Worm (Caenorhabditis elegans) whole organism, L2 larva: ENCODE results near the gene tbh-1.
A peak's percentile ranks its signal among the peaks of the same experiment; 100 is the strongest.

Experiments
- C34F6.9 ChIP-seq: fragments of 150-350 bp; optimal IDR thresholded peaks from 2 replicates; lab custom pipeline; 2014; ENCODE audit warnings: missing biosample characterization, missing genetic modification characterization
- F13H6.1 ChIP-seq: sonication (generic microtip); optimal IDR thresholded peaks from 2 replicates; lab custom pipeline; 2016; ENCODE audit warnings: missing genetic modification characterization, missing compliant biosample characterization
- R02D3.7 ChIP-seq: fragments of 150-350 bp; optimal IDR thresholded peaks from 2 replicates; lab custom pipeline; 2014; ENCODE audit warnings: missing biosample characterization, missing genetic modification characterization
- Y55F3AM.14 ChIP-seq: fragments of 200-800 bp; sonication (Bioruptor generic); optimal IDR thresholded peaks from 2 replicates; lab custom pipeline; 2018; ENCODE audit warnings: mild to moderate bottlenecking, missing genetic modification characterization, missing compliant biosample characterization
- ZK546.5 ChIP-seq: sonication (generic microtip); optimal IDR thresholded peaks from 2 replicates; lab custom pipeline; 2017; ENCODE audit warnings: missing biosample characterization, missing genetic modification characterization
- alr-1 ChIP-seq: fragments of 150-350 bp; optimal IDR thresholded peaks from 2 replicates; lab custom pipeline; 2014; ENCODE audit warnings: missing biosample characterization, missing genetic modification characterization
- ceh-16 ChIP-seq: fragments of 150-350 bp; optimal IDR thresholded peaks from 2 replicates; lab custom pipeline; 2014; ENCODE audit warnings: missing biosample characterization, missing genetic modification characterization
- ceh-82 ChIP-seq: fragments of 150-350 bp; optimal IDR thresholded peaks from 2 replicates; lab custom pipeline; 2014; ENCODE audit warnings: missing biosample characterization, missing genetic modification characterization
- crh-2 ChIP-seq: sonication (generic microtip); optimal IDR thresholded peaks from 2 replicates; lab custom pipeline; 2017; ENCODE audit warnings: missing biosample characterization, missing genetic modification characterization
- dmd-4 ChIP-seq: sonication (generic microtip); optimal IDR thresholded peaks from 2 replicates; lab custom pipeline; 2017; ENCODE audit warnings: missing biosample characterization, missing genetic modification characterization
- egl-27 ChIP-seq: sonication (generic microtip); optimal IDR thresholded peaks from 3 replicates; lab custom pipeline; 2017; ENCODE audit warnings: missing biosample characterization, missing genetic modification reagents, missing genetic modification characterization
- elt-1 ChIP-seq: fragments of 150-350 bp; optimal IDR thresholded peaks from 2 replicates; lab custom pipeline; 2014; ENCODE audit warnings: missing biosample characterization, missing genetic modification characterization
- elt-3 ChIP-seq: sonication (generic microtip); optimal IDR thresholded peaks from 2 replicates; lab custom pipeline; 2017; ENCODE audit warnings: missing biosample characterization, missing genetic modification characterization
- fos-1 ChIP-seq: fragments of 150-350 bp; optimal IDR thresholded peaks from 2 replicates; lab custom pipeline; 2014; ENCODE audit warnings: missing biosample characterization, missing genetic modification characterization
- lin-39 ChIP-seq: fragments of 150-350 bp; optimal IDR thresholded peaks from 2 replicates; lab custom pipeline; 2014; ENCODE audit warnings: missing biosample characterization, missing genetic modification reagents, missing genetic modification characterization
- lsy-2 ChIP-seq, 2 experiments: fragments of 150-350 bp in 1 of 2; sonication (generic microtip) in 1 of 2; optimal IDR thresholded peaks; 2 replicates each; lab custom pipeline; 2014 to 2017; ENCODE audit warnings: missing biosample characterization in 2 of 2, missing genetic modification characterization in 2 of 2
- mbf-1 ChIP-seq: sonication (generic microtip); optimal IDR thresholded peaks from 2 replicates; lab custom pipeline; 2017; ENCODE audit warnings: missing biosample characterization, missing genetic modification characterization
- mdl-1 ChIP-seq, 2 experiments: fragments of 150-350 bp in 1 of 2; sonication (generic microtip) in 1 of 2; optimal IDR thresholded peaks; 2 replicates each; lab custom pipeline; 2017; ENCODE audit warnings: missing biosample characterization in 2 of 2, missing genetic modification characterization in 2 of 2
- nhr-12 ChIP-seq: fragments of 150-350 bp; optimal IDR thresholded peaks from 2 replicates; lab custom pipeline; 2014; ENCODE audit warnings: missing biosample characterization, missing genetic modification characterization
- nhr-129 ChIP-seq: fragments of 150-350 bp; optimal IDR thresholded peaks from 2 replicates; lab custom pipeline; 2014; ENCODE audit warnings: missing biosample characterization, missing genetic modification characterization
- nhr-21 ChIP-seq: fragments of 150-350 bp; optimal IDR thresholded peaks from 2 replicates; lab custom pipeline; 2014; ENCODE audit warnings: missing biosample characterization, missing genetic modification characterization
- nhr-25 ChIP-seq: fragments of 150-350 bp; sonication (generic microtip); optimal IDR thresholded peaks from 3 replicates; lab custom pipeline; 2014; ENCODE audit warnings: missing biosample characterization, missing genetic modification characterization
- nhr-6 ChIP-seq: fragments of 150-350 bp; optimal IDR thresholded peaks from 2 replicates; lab custom pipeline; 2014; ENCODE audit warnings: missing biosample characterization, missing genetic modification characterization
- peb-1 ChIP-seq: fragments of 150-350 bp; optimal IDR thresholded peaks from 2 replicates; lab custom pipeline; 2014; ENCODE audit warnings: missing biosample characterization, missing genetic modification characterization
- sem-4 ChIP-seq: fragments of 150-350 bp; optimal IDR thresholded peaks from 2 replicates; lab custom pipeline; 2014; ENCODE audit warnings: missing biosample characterization, missing genetic modification reagents, missing genetic modification characterization
- sma-3 ChIP-seq: sonication (generic microtip); optimal IDR thresholded peaks from 2 replicates; lab custom pipeline; 2016; ENCODE audit warnings: missing genetic modification reagents, missing genetic modification characterization, missing compliant biosample characterization
- sma-9 ChIP-seq, 2 experiments: fragments of 150-350 bp in 1 of 2; sonication (generic microtip) in 1 of 2; optimal IDR thresholded peaks; 2 replicates each; lab custom pipeline; 2014 to 2016; ENCODE audit warnings: missing genetic modification characterization in 2 of 2, mild to moderate bottlenecking in 1 of 2, missing biosample characterization in 1 of 2, missing compliant biosample characterization in 1 of 2, missing genetic modification reagents in 1 of 2, moderate library complexity in 1 of 2
- snpc-4 ChIP-seq: fragments of 150-350 bp; optimal IDR thresholded peaks from 2 replicates; lab custom pipeline; 2014; ENCODE audit warnings: missing biosample characterization, missing genetic modification characterization
- unc-55 ChIP-seq: fragments of 150-350 bp; sonication (generic microtip); optimal IDR thresholded peaks from 3 replicates; lab custom pipeline; 2014; ENCODE audit warnings: missing biosample characterization, missing genetic modification reagents, missing genetic modification characterization
- ztf-11 ChIP-seq: sonication (generic microtip); optimal IDR thresholded peaks from 2 replicates; lab custom pipeline; 2017; ENCODE audit warnings: missing biosample characterization, missing genetic modification characterization
- ztf-4 ChIP-seq: fragments of 150-350 bp; optimal IDR thresholded peaks from 2 replicates; lab custom pipeline; 2014; ENCODE audit warnings: missing biosample characterization, missing genetic modification characterization

The tbh-1 gene

DNA sequence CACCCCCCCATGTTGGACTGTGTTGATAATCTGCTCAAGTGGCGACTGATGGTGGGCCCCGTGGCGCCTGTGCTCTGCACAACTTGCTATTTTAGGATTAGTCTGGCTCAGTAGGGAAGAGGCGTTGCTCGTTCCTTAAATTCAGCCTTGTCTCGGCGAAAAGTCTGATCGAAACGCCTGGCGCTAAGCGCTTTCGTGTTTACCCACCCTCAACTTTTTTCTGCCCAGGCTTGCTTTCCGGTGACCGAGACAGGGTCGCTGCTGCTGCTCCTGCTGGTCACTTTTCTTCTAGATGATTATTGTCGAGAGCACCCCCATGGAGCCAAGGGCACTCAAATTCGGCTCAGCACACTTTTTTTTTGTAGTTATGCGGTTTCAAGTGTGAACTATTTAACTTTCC lies 9.9 kb upstream of the tbh-1 start:
- no peak for TF ChIP-seq R02D3.7
- no peak for TF ChIP-seq mdl-1 (tag; optimal IDR thresholded peaks at IDR 0.05; lab: Kevin White, UChicago)
- TF ChIP-seq crh-2 (tag; lab: Kevin White, UChicago), result no peak
- no peak for TF ChIP-seq ceh-82 (tag; lab: Kevin White, UChicago)

DNA sequence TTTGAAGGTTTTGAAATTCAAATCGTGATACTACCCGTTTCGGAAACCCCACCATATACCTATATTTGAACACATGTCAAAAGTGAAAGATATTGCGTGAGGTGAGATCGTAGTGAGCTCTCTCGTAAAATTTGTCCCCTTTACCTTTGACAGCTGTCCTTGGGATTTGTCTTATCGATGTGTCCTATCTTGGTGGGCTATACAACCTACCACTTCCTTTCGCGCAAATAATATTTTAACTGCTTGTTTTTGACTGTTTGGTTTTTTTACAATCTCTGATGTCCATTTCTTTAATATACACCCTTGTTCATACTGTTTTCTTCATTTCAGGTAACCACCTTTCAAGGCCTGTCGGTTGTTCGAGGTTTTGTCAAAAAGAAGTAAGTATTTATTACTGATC lies 5.0 kb upstream of the tbh-1 start, which contains the start of gene eat-20:
TSS of gene eat-20 (plus strand) at position 331 of the 400 bp plus-strand sequence.
- no peak for TF ChIP-seq alr-1 (tag; lab: Kevin White, UChicago)
- no peak for TF ChIP-seq ZK546.5
- TF ChIP-seq nhr-129 (tag; lab: Kevin White, UChicago), result no peak
- TF ChIP-seq lin-39, result no peak
- no peak for TF ChIP-seq snpc-4 (tag; lab: Kevin White, UChicago)
- TF ChIP-seq nhr-25 (tag; lab: Kevin White, UChicago), result no peak
- TF ChIP-seq sma-9 (GFP tag; optimal IDR thresholded peaks at IDR 0.05; lab: Kevin White, UChicago), result no peak
- TF ChIP-seq sma-9 (tag; optimal IDR thresholded peaks at IDR 0.05; lab: Kevin White, UChicago), result no peak
- no peak for TF ChIP-seq unc-55 (GFP tag; lab: Kevin White, UChicago)

DNA sequence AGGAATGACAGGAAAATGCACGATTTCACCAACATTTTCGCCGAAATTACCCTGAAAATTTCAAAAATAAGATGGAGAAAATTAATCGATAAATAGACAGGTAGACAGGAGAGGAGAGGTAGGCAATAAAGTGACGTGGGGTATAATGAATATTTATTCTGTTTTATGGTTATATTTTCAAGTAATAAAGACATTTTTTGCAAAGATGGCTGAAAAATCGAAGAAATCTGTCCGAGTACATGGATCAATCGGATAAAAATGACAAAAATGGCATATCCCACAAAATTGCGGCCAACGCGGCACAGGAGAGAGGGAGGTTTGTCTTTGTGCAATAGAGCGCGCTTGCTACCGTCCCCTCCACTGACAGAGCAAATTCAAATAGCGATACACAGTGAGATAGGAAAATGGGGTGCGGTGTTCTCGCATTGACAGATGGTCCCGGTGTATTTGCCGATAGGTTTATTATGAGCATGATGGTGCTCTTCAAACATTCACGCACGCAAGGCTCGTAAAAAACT lies 3.2 kb upstream of the tbh-1 start, which contains the start of gene zipt-7.2:
TSS of gene zipt-7.2 (minus strand) at position 51 of the 518 bp plus-strand sequence.
- TF ChIP-seq crh-2 (tag; lab: Kevin White, UChicago), result peak; percentile 10
- no peak for TF ChIP-seq R02D3.7
- TF ChIP-seq C34F6.9, result peak; percentile 9
- peak; percentile 20 for TF ChIP-seq nhr-129 (tag; lab: Kevin White, UChicago)
- TF ChIP-seq ztf-11 (tag; lab: Kevin White, UChicago), result no peak

DNA sequence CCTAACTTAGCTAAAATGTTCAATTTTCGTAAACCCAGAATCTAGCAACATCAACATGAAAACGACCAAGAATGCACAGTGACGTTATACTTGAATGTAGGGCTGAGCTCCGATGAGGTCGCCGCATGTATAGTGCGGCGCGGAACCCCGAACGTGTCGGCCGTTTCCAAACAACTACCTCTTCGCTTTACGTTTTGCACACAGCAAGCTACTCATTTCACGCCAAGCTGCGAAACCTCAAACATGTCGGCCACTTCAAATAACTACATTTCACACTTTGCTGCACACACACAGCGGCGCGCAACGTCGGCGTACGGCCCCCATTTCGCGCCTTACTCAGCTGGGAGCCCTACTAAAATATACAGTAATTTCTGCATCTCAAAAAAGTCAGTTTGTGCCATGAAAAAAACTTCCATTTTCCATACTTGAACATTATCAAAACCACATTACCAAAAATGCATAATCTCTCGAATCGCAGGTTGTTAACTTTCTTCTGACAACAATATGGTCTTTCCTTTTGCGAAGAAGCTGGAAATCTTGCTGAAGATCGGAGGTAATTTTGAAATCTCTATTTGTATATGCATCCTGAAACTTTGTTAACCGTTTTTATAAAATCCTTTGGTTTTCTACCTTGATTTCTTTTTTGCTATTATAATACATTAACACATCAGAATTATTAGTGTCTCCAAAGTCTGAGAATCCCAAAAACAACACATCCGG lies 2.1 kb downstream of the tbh-1 start, which contains the start of gene H13N06.7:
TSS of gene H13N06.7 (plus strand) at position 670 of the 720 bp plus-strand sequence.
- TF ChIP-seq nhr-25 (tag; lab: Kevin White, UChicago) (no peak), ztf-11 (tag; lab: Kevin White, UChicago) (no peak), nhr-6 (no peak), Y55F3AM.14 (GFP tag; lab: Kevin White, UChicago) (no peak), nhr-21 (tag; lab: Kevin White, UChicago) (no peak), peb-1 (no peak), sem-4 (tag; lab: Kevin White, UChicago) (no peak), elt-3 (tag; lab: Kevin White, UChicago) (no peak), elt-1 (tag; lab: Kevin White, UChicago) (no peak), mbf-1 (no peak)

DNA sequence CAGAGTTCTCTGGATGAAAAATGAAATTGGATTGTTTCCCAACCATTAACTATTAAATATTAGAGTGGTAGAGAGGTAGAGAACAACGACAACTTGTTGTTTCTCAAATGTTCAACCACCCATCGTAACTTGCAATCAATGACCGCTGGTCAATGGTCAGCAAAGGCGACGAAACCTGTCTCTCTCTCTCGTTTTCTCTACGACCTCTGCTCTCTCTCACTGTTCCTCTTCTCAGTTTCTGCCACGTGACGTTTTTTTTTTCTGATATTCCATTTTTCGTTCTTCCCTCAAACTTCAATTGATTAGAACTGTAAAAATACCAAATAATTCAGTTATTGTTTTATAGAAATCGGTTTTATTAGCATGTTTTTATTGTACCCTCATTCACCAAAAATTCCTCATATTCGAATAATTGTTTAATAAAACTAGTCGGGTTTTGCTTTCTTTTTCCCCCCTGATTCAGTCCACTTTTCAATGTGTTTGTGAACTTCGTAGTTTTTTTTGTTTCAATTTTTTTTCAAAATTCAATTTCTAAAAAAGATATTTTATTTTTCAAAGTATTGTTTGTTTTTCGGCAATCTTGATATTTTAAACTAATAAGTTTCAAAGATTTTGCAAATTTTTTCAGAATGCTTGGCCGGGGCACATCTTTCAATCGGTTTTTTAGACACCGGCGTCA lies 7.6 kb downstream of the tbh-1 start, which contains the start of gene suox-1:
TSS of gene suox-1 (plus strand) at position 629 of the 679 bp plus-strand sequence.
- TF ChIP-seq ztf-11 (tag; lab: Kevin White, UChicago) (no peak), unc-55 (GFP tag; lab: Kevin White, UChicago) (no peak), fos-1 (tag; lab: Kevin White, UChicago) (peak; percentile 38), mbf-1 (no peak), crh-2 (tag; lab: Kevin White, UChicago) (peak; percentile 56), sma-9 (GFP tag; optimal IDR thresholded peaks at IDR 0.05; lab: Kevin White, UChicago) (peak; percentile 55), sma-9 (tag; optimal IDR thresholded peaks at IDR 0.05; lab: Kevin White, UChicago) (no peak), ceh-16 (no peak), mdl-1 (tag; optimal IDR thresholded peaks at IDR 0.05; lab: Kevin White, UChicago) (peak in 1 of 2 experiments; percentile 72), egl-27 (no peak), F13H6.1 (tag; lab: Kevin White, UChicago) (peak; percentile 52), peb-1 (no peak), nhr-6 (no peak), nhr-21 (tag; lab: Kevin White, UChicago) (peak; percentile 40), nhr-12 (tag; lab: Kevin White, UChicago) (no peak), elt-1 (tag; lab: Kevin White, UChicago) (no peak), lsy-2 (tag; optimal IDR thresholded peaks at IDR 0.05; lab: Kevin White, UChicago) (peak in 1 of 2 experiments; percentile 23), lin-39 (no peak), sem-4 (tag; lab: Kevin White, UChicago) (no peak), ztf-4 (tag; lab: Kevin White, UChicago) (no peak), nhr-25 (tag; lab: Kevin White, UChicago) (peak; percentile 70), R02D3.7 (no peak), ceh-82 (tag; lab: Kevin White, UChicago) (no peak), Y55F3AM.14 (GFP tag; lab: Kevin White, UChicago) (no peak), dmd-4 (no peak), sma-3 (GFP tag; lab: Kevin White, UChicago) (peak; percentile 32), nhr-129 (tag; lab: Kevin White, UChicago) (peak; percentile 33)
